Worm (Caenorhabditis elegans) whole organism, L1 larva: ENCODE results near the gene molo-1.

Source experiments
- C04F5.9 ChIP-seq: sonication (generic microtip); optimal IDR thresholded peaks from 2 replicates; lab custom pipeline; 2016; ENCODE audit warnings: missing genetic modification characterization, missing compliant biosample characterization
- C34B4.2 ChIP-seq: sonication (generic microtip); optimal IDR thresholded peaks from 2 replicates; lab custom pipeline; 2017; ENCODE audit warnings: mild to moderate bottlenecking, missing genetic modification characterization, missing compliant biosample characterization
- F16B12.6 ChIP-seq: fragments of 150-350 bp; optimal IDR thresholded peaks from 2 replicates; lab custom pipeline; 2014; ENCODE audit warnings: missing biosample characterization, missing genetic modification characterization
- aha-1 ChIP-seq: fragments of 150-350 bp; optimal IDR thresholded peaks from 2 replicates; lab custom pipeline; 2014; ENCODE audit warnings: missing biosample characterization, missing genetic modification characterization
- ceh-63 ChIP-seq: fragments of 200-800 bp; sonication (Bioruptor generic); optimal IDR thresholded peaks from 2 replicates; lab custom pipeline; 2018; ENCODE audit warnings: mild to moderate bottlenecking, missing genetic modification characterization, missing compliant biosample characterization
- ceh-82 ChIP-seq, 3 experiments: fragments of 150-350 bp in 1 of 3; sonication (generic microtip) in 2 of 3; optimal IDR thresholded peaks; 2 replicates each; lab custom pipeline; 2014 to 2017; ENCODE audit warnings: missing biosample characterization in 3 of 3, missing genetic modification characterization in 3 of 3
- ceh-88 ChIP-seq: fragments of 200-800 bp; sonication (Bioruptor generic); IDR thresholded peaks from 2 replicates; pipeline ENCODE4 v1.3.6; 2022; ENCODE audit warnings: missing genetic modification characterization, missing compliant biosample characterization
- ceh-90 ChIP-seq: sonication (generic microtip); optimal IDR thresholded peaks from 2 replicates; lab custom pipeline; 2016; ENCODE audit warnings: missing genetic modification characterization, missing compliant biosample characterization
- ces-1 ChIP-seq: fragments of 150-350 bp; optimal IDR thresholded peaks from 2 replicates; lab custom pipeline; 2014; ENCODE audit warnings: missing biosample characterization, missing genetic modification reagents, missing genetic modification characterization
- dpl-1 ChIP-seq, 3 experiments: fragments of 150-350 bp in 2 of 3; sonication (generic microtip) in 1 of 3; optimal IDR thresholded peaks; 2 replicates each; lab custom pipeline; 2014 to 2017; ENCODE audit warnings: missing biosample characterization in 3 of 3, missing genetic modification characterization in 3 of 3, missing genetic modification reagents in 3 of 3
- dsc-1 ChIP-seq: sonication (generic microtip); optimal IDR thresholded peaks from 2 replicates; lab custom pipeline; 2016; ENCODE audit warnings: mild to moderate bottlenecking, missing genetic modification characterization, missing compliant biosample characterization
- egl-27 ChIP-seq, 2 experiments: fragments of 150-350 bp in 1 of 2; sonication (generic microtip); optimal IDR thresholded peaks; 3 replicates each; lab custom pipeline; 2017 to 2018; ENCODE audit warnings: missing biosample characterization in 2 of 2, missing genetic modification characterization in 2 of 2, missing genetic modification reagents in 2 of 2
- elt-2 ChIP-seq: sonication (generic microtip); optimal IDR thresholded peaks from 2 replicates; lab custom pipeline; 2016; ENCODE audit warnings: missing genetic modification characterization, mild to moderate bottlenecking, inconsistent platforms, missing compliant biosample characterization, missing genetic modification reagents
- elt-3 ChIP-seq, 6 experiments: fragments of 150-350 bp in 1 of 6; sonication (generic microtip); optimal IDR thresholded peaks; 2 replicates each; lab custom pipeline; 2017 to 2018; ENCODE audit warnings: missing biosample characterization in 6 of 6, missing genetic modification characterization in 6 of 6, inconsistent platforms in 1 of 6
- ets-5 ChIP-seq: fragments of 200-800 bp; sonication (Bioruptor generic); IDR thresholded peaks from 2 replicates; pipeline ENCODE4 v1.3.6; 2022; ENCODE audit warnings: missing genetic modification characterization, missing compliant biosample characterization
- fkh-4 ChIP-seq: sonication (generic microtip); optimal IDR thresholded peaks from 2 replicates; lab custom pipeline; 2016; ENCODE audit warnings: missing compliant biosample characterization, missing genetic modification characterization, borderline replicate concordance
- fos-1 ChIP-seq: fragments of 150-350 bp; optimal IDR thresholded peaks from 2 replicates; lab custom pipeline; 2014; ENCODE audit warnings: missing biosample characterization, missing genetic modification characterization
- hlh-17 ChIP-seq: fragments of 200-800 bp; sonication (Bioruptor generic); optimal IDR thresholded peaks from 2 replicates; lab custom pipeline; 2018; ENCODE audit warnings: missing genetic modification characterization, mild to moderate bottlenecking, missing compliant biosample characterization, moderate library complexity, borderline replicate concordance
- irx-1 ChIP-seq: sonication (generic microtip); optimal IDR thresholded peaks from 2 replicates; lab custom pipeline; 2016; ENCODE audit warnings: missing genetic modification characterization, missing compliant biosample characterization
- jun-1 ChIP-seq: fragments of 150-350 bp; optimal IDR thresholded peaks from 2 replicates; lab custom pipeline; 2014; ENCODE audit warnings: missing biosample characterization, missing genetic modification reagents, missing genetic modification characterization
- lin-14 ChIP-seq: fragments of 200-800 bp; sonication (Bioruptor generic); optimal IDR thresholded peaks from 2 replicates; lab custom pipeline; 2018; ENCODE audit warnings: mild to moderate bottlenecking, missing genetic modification characterization, moderate library complexity, missing compliant biosample characterization
- lin-35 ChIP-seq, 2 experiments: fragments of 150-350 bp; optimal IDR thresholded peaks; 2 replicates each; lab custom pipeline; 2014; ENCODE audit warnings: missing biosample characterization in 2 of 2, missing genetic modification characterization in 2 of 2, missing genetic modification reagents in 2 of 2
- lin-39 ChIP-seq: fragments of 150-350 bp; optimal IDR thresholded peaks from 2 replicates; lab custom pipeline; 2014; ENCODE audit warnings: missing biosample characterization, missing genetic modification reagents, missing genetic modification characterization
- lsy-2 ChIP-seq, 2 experiments: fragments of 150-350 bp; optimal IDR thresholded peaks; 2 replicates each; lab custom pipeline; 2014; ENCODE audit warnings: missing biosample characterization in 2 of 2, missing genetic modification characterization in 2 of 2
- mab-9 ChIP-seq: fragments of 200-800 bp; sonication (Bioruptor generic); IDR thresholded peaks from 2 replicates; pipeline ENCODE4 v1.3.6; 2022; ENCODE audit warnings: missing genetic modification reagents, missing genetic modification characterization, missing compliant biosample characterization
- mep-1 ChIP-seq: fragments of 150-350 bp; optimal IDR thresholded peaks from 2 replicates; lab custom pipeline; 2014; ENCODE audit warnings: missing biosample characterization, missing genetic modification characterization
- nhr-12 ChIP-seq: sonication (generic microtip); optimal IDR thresholded peaks from 2 replicates; lab custom pipeline; 2017; ENCODE audit warnings: missing biosample characterization, missing genetic modification characterization
- nhr-19 ChIP-seq: fragments of 200-800 bp; sonication (Bioruptor generic); conservative IDR thresholded peaks from 2 replicates; pipeline ENCODE4 v1.3.6; 2022; ENCODE audit warnings: missing genetic modification characterization, missing compliant biosample characterization
- nhr-20 ChIP-seq: sonication (generic microtip); optimal IDR thresholded peaks from 2 replicates; lab custom pipeline; 2016; ENCODE audit warnings: mild to moderate bottlenecking, missing genetic modification characterization, missing compliant biosample characterization
- nhr-237 ChIP-seq: fragments of 150-350 bp; optimal IDR thresholded peaks from 2 replicates; lab custom pipeline; 2014; ENCODE audit warnings: missing biosample characterization, missing genetic modification characterization
- nhr-28 ChIP-seq: fragments of 150-350 bp; optimal IDR thresholded peaks from 2 replicates; lab custom pipeline; 2014; ENCODE audit warnings: missing biosample characterization, missing genetic modification characterization
- nhr-47 ChIP-seq: sonication (generic microtip); optimal IDR thresholded peaks from 2 replicates; lab custom pipeline; 2016; ENCODE audit warnings: mild to moderate bottlenecking, missing genetic modification characterization, moderate library complexity, missing compliant biosample characterization
- nhr-71 ChIP-seq: sonication (generic microtip); optimal IDR thresholded peaks from 2 replicates; lab custom pipeline; 2016; ENCODE audit warnings: mild to moderate bottlenecking, missing genetic modification characterization, moderate library complexity, missing compliant biosample characterization
- nhr-76 ChIP-seq: sonication (generic microtip); optimal IDR thresholded peaks from 2 replicates; lab custom pipeline; 2017; ENCODE audit warnings: missing biosample characterization, missing genetic modification characterization
- nhr-77 ChIP-seq: fragments of 150-350 bp; optimal IDR thresholded peaks from 2 replicates; lab custom pipeline; 2014; ENCODE audit warnings: missing biosample characterization, missing genetic modification characterization
- pag-3 ChIP-seq: sonication (generic microtip); optimal IDR thresholded peaks from 2 replicates; lab custom pipeline; 2017; ENCODE audit warnings: missing genetic modification characterization, mild to moderate bottlenecking, missing compliant biosample characterization, antibody characterized with exemption, borderline replicate concordance; ENCODE audit not compliant: insufficient read depth
- pax-3 ChIP-seq: fragments of 200-800 bp; sonication (Bioruptor generic); optimal IDR thresholded peaks from 2 replicates; lab custom pipeline; 2018; ENCODE audit warnings: mild to moderate bottlenecking, missing genetic modification characterization, moderate library complexity, missing compliant biosample characterization
- pqm-1 ChIP-seq: sonication (generic microtip); optimal IDR thresholded peaks from 3 replicates; lab custom pipeline; 2017; ENCODE audit warnings: missing biosample characterization, missing genetic modification characterization
- rnt-1 ChIP-seq: sonication (generic microtip); optimal IDR thresholded peaks from 2 replicates; lab custom pipeline; 2016; ENCODE audit warnings: mild to moderate bottlenecking, missing genetic modification characterization, moderate library complexity, missing compliant biosample characterization
- skn-1 ChIP-seq: fragments of 150-350 bp; optimal IDR thresholded peaks from 2 replicates; lab custom pipeline; 2014; ENCODE audit warnings: missing biosample characterization, missing genetic modification characterization
- snpc-4 ChIP-seq: fragments of 150-350 bp; optimal IDR thresholded peaks from 2 replicates; lab custom pipeline; 2014; ENCODE audit warnings: missing biosample characterization, missing genetic modification characterization
- sox-4 ChIP-seq: sonication (generic microtip); optimal IDR thresholded peaks from 2 replicates; lab custom pipeline; 2016; ENCODE audit warnings: missing genetic modification characterization, missing compliant biosample characterization
- sup-37 ChIP-seq: fragments of 200-800 bp; sonication (Bioruptor generic); optimal IDR thresholded peaks from 2 replicates; lab custom pipeline; 2018; ENCODE audit warnings: mild to moderate bottlenecking, missing genetic modification characterization, missing compliant biosample characterization
- tlp-1 ChIP-seq: fragments of 150-350 bp; optimal IDR thresholded peaks from 2 replicates; lab custom pipeline; 2014; ENCODE audit warnings: missing biosample characterization, missing genetic modification characterization
- unc-30 ChIP-seq: sonication (generic microtip); optimal IDR thresholded peaks from 2 replicates; lab custom pipeline; 2017; ENCODE audit warnings: missing biosample characterization, missing genetic modification characterization
- unc-98 ChIP-seq: fragments of 200-800 bp; sonication (Bioruptor generic); IDR thresholded peaks from 2 replicates; pipeline ENCODE4 v1.3.6; 2022; ENCODE audit warnings: missing genetic modification characterization, missing compliant biosample characterization
- zag-1 ChIP-seq: fragments of 150-350 bp; optimal IDR thresholded peaks from 2 replicates; lab custom pipeline; 2014; ENCODE audit warnings: missing biosample characterization, missing genetic modification characterization
- zip-4 ChIP-seq: fragments of 200-800 bp; sonication (Bioruptor generic); optimal IDR thresholded peaks from 2 replicates; lab custom pipeline; 2018; ENCODE audit warnings: mild to moderate bottlenecking, missing genetic modification characterization, moderate library complexity, missing compliant biosample characterization
- ztf-11 ChIP-seq, 2 experiments: sonication (generic microtip); optimal IDR thresholded peaks; 2 replicates each; lab custom pipeline; 2016 to 2017; ENCODE audit warnings: missing genetic modification characterization in 2 of 2, missing biosample characterization in 1 of 2, missing compliant biosample characterization in 1 of 2

Gene molo-1

DNA sequence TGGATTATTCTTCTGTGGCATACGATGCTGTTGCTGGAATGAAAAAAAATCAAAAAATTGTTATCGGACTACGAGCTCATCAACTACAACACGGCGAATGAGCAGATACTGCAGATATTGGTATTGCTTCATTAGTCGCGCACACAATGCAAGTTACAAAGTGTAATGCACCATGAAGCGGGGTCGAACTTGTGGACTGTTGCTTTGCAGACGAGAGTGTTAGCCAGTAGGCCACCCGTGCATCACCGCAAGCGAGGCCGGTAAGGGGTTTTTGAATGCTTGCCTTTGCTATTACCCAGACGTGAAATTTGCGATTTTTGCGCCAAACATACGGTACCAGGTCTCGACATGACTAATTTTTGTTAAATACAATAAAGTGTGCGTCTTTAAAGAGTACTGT is 28.2 kb downstream of the molo-1 start (continued):
- TF ChIP-seq jun-1 (tag; lab: Kevin White, UChicago) (peak; percentile 72), ztf-11 (tag; optimal IDR thresholded peaks at IDR 0.05; lab: Kevin White, UChicago) (peak in 1 of 2 experiments; percentile 38), elt-3 (tag; optimal IDR thresholded peaks at IDR 0.05; lab: Kevin White, UChicago) (peak in 2 of 6 experiments; percentile 24 to 58), nhr-19 (GFP tag; lab: Robert Waterston, UW) (peak; percentile 82), nhr-71 (tag; lab: Kevin White, UChicago) (peak; percentile 83), tlp-1 (tag; lab: Kevin White, UChicago) (no peak), F16B12.6 (peak; percentile 15), ets-5 (GFP tag; lab: Robert Waterston, UW) (no peak), elt-2 (peak; percentile 43)
- TF ChIP-seq, all 84 proteins: peak for 50

DNA sequence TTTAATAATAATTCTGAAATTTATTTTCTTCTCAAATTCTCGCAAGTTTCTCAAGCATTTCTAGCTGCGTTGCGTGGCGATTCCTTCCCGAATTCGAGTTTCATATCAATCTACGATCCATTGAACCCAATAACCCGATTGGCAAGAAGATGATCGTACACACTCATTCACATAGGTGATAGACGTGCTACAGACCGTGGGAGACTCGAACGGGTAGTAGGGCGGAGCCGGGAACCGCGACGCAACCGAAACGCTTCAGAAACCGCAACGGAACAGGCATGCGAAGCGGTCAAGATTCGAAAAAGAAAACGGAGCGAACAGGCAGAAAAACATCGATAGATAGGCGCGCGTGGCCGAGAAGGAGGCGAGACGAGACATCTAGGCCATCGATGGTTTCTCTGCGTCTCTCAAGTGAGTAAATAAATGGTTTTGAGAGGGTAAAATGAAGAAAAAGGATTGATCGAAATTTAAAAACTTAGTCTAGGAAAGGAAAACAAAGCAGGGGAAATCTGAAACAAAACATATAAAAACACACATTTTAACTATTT is 29.7 kb downstream of the molo-1 start, which contains the start of gene madf-11:
TSS of gene madf-11 (minus strand) at position 51 of the 548 bp plus-strand sequence.
- no peak for TF ChIP-seq nhr-77 (tag; lab: Kevin White, UChicago)
- TF ChIP-seq lin-39 = no peak
- no peak for TF ChIP-seq fkh-4 (tag; lab: Kevin White, UChicago)
- TF ChIP-seq unc-30 (tag; lab: Kevin White, UChicago) = no peak
- TF ChIP-seq ces-1 = no peak
- TF ChIP-seq pqm-1 (tag; lab: Kevin White, UChicago) = no peak
- TF ChIP-seq rnt-1 = peak; percentile 92
- TF ChIP-seq lin-35 (GFP tag; optimal IDR thresholded peaks at IDR 0.05; lab: Kevin White, UChicago) = peak; percentile 70 to 83
- TF ChIP-seq hlh-17 = no peak
- TF ChIP-seq nhr-237 (tag; lab: Kevin White, UChicago) = no peak
- TF ChIP-seq egl-27 (tag; optimal IDR thresholded peaks at IDR 0.05; lab: Kevin White, UChicago) = no peak
- TF ChIP-seq elt-3 (tag; optimal IDR thresholded peaks at IDR 0.05; lab: Kevin White, UChicago) = peak in 1 of 6 experiments; percentile 33
- peak; percentile 52 for TF ChIP-seq skn-1 (tag; lab: Kevin White, UChicago)
- peak; percentile 64 for TF ChIP-seq snpc-4
- TF ChIP-seq mab-9 (GFP tag; lab: Robert Waterston, UW) = no peak
- peak; percentile 48 to 76 (median 75) for TF ChIP-seq dpl-1 (GFP tag; optimal IDR thresholded peaks at IDR 0.05; lab: Kevin White, UChicago)
- no peak for TF ChIP-seq nhr-76 (tag; lab: Kevin White, UChicago)
- TF ChIP-seq lin-14 (GFP tag; lab: Kevin White, UChicago) = peak; percentile 90
- no peak for TF ChIP-seq sox-4 (tag; lab: Kevin White, UChicago)
- no peak for TF ChIP-seq sup-37 (GFP tag; lab: Kevin White, UChicago)
- TF ChIP-seq C04F5.9 (tag; lab: Kevin White, UChicago) = peak; percentile 29
- TF ChIP-seq tlp-1 (tag; lab: Kevin White, UChicago) = no peak
- TF ChIP-seq nhr-19 (GFP tag; lab: Robert Waterston, UW) = peak; percentile 56
- TF ChIP-seq dsc-1 (tag; lab: Kevin White, UChicago) = no peak
- peak in 2 of 3 experiments; percentile 23 to 78 for TF ChIP-seq ceh-82 (tag; optimal IDR thresholded peaks at IDR 0.05; lab: Kevin White, UChicago)
- TF ChIP-seq fos-1 (tag; lab: Kevin White, UChicago) = no peak
- TF ChIP-seq pax-3 (tag; lab: Kevin White, UChicago) = peak; percentile 36
- no peak for TF ChIP-seq ceh-88 (GFP tag; lab: Robert Waterston, UW)
- TF ChIP-seq zip-4 (GFP tag; lab: Kevin White, UChicago) = no peak
- TF ChIP-seq ceh-90 (tag; lab: Kevin White, UChicago) = peak; percentile 73
- no peak for TF ChIP-seq jun-1 (tag; lab: Kevin White, UChicago)
- peak; percentile 76 for TF ChIP-seq mep-1 (tag; lab: Kevin White, UChicago)
- TF ChIP-seq nhr-47 (tag; lab: Kevin White, UChicago) = peak; percentile 71
- TF ChIP-seq unc-98 = no peak
- peak; percentile 59 for TF ChIP-seq nhr-20 (tag; lab: Kevin White, UChicago)
- TF ChIP-seq ceh-63 (GFP tag; lab: Kevin White, UChicago) = no peak
- peak; percentile 10 for TF ChIP-seq irx-1
- peak; percentile 66 to 83 for TF ChIP-seq lsy-2 (tag; optimal IDR thresholded peaks at IDR 0.05; lab: Kevin White, UChicago)
- TF ChIP-seq aha-1 (tag; lab: Kevin White, UChicago) = no peak
- no peak for TF ChIP-seq C34B4.2 (tag; lab: Kevin White, UChicago)
- TF ChIP-seq zag-1 (tag; lab: Kevin White, UChicago) = no peak
- TF ChIP-seq nhr-28 (tag; lab: Kevin White, UChicago) = no peak
- TF ChIP-seq pag-3 (tag; lab: Kevin White, UChicago) = no peak
- TF ChIP-seq nhr-12 (tag; lab: Kevin White, UChicago) = no peak
